Fruit fly (Drosophila melanogaster) whole organism, prepupa: Measurements from ENCODE around the gene Ptpmeg2.

ENCODE experiments used
- CG10631 ChIP-seq: fragments of 200-800 bp; sonication (Bioruptor generic); optimal IDR thresholded peaks from 2 replicates; lab custom pipeline; 2016; ENCODE audit warnings: missing biosample characterization, missing genetic modification characterization
- CG11762 ChIP-seq: fragments of 200-800 bp; sonication (Bioruptor generic); optimal IDR thresholded peaks from 3 replicates; lab custom pipeline; 2016; ENCODE audit warnings: missing biosample characterization, missing genetic modification characterization; ENCODE audit not compliant: insufficient read depth
- CG11902 ChIP-seq: fragments of 200-800 bp; sonication (Bioruptor generic); optimal IDR thresholded peaks from 3 replicates; lab custom pipeline; 2016; ENCODE audit warnings: missing biosample characterization, missing genetic modification characterization
- CG15336 ChIP-seq: fragments of 200-800 bp; sonication (Bioruptor generic); IDR thresholded peaks from 2 replicates; pipeline ENCODE4 v1.3.6; 2022; ENCODE audit warnings: missing biosample characterization, missing genetic modification characterization
- CG16779 ChIP-seq: fragments of 200-800 bp; sonication (Bioruptor generic); optimal IDR thresholded peaks from 3 replicates; lab custom pipeline; 2017; ENCODE audit warnings: missing biosample characterization, mild to moderate bottlenecking, missing genetic modification characterization
- CG32006 ChIP-seq: fragments of 200-800 bp; sonication (Bioruptor generic); optimal IDR thresholded peaks from 3 replicates; lab custom pipeline; 2017; ENCODE audit warnings: missing biosample characterization, mild to moderate bottlenecking, missing genetic modification characterization
- CG34406 ChIP-seq: fragments of 200-800 bp; sonication (Bioruptor generic); optimal IDR thresholded peaks from 3 replicates; lab custom pipeline; 2016; ENCODE audit warnings: missing biosample characterization, missing genetic modification characterization
- CG3919 ChIP-seq: fragments of 200-800 bp; sonication (Bioruptor generic); optimal IDR thresholded peaks from 3 replicates; lab custom pipeline; 2016; ENCODE audit warnings: missing biosample characterization, missing genetic modification characterization
- CG4318 ChIP-seq: fragments of 200-800 bp; sonication (Bioruptor generic); optimal IDR thresholded peaks from 3 replicates; lab custom pipeline; 2017; ENCODE audit warnings: missing biosample characterization, mild to moderate bottlenecking, missing genetic modification characterization
- CG6163 ChIP-seq: fragments of 200-800 bp; sonication (Bioruptor generic); IDR thresholded peaks from 3 replicates; pipeline ENCODE4 v1.3.6; 2022; ENCODE audit warnings: missing biosample characterization, missing genetic modification characterization
- CG6792 ChIP-seq: fragments of 200-800 bp; sonication (Bioruptor generic); optimal IDR thresholded peaks from 3 replicates; lab custom pipeline; 2016; ENCODE audit warnings: missing biosample characterization, missing genetic modification characterization
- CG6808 ChIP-seq: fragments of 200-800 bp; sonication (Bioruptor generic); optimal IDR thresholded peaks from 3 replicates; lab custom pipeline; 2017; ENCODE audit warnings: missing biosample characterization, missing genetic modification characterization, mild to moderate bottlenecking, moderate library complexity, missing genetic modification reagents
- CG6854 ChIP-seq: fragments of 200-800 bp; sonication (Bioruptor generic); optimal IDR thresholded peaks from 2 replicates; lab custom pipeline; 2017; ENCODE audit warnings: missing biosample characterization, mild to moderate bottlenecking, missing genetic modification characterization
- CG7368 ChIP-seq: fragments of 200-800 bp; sonication (Bioruptor generic); optimal IDR thresholded peaks from 3 replicates; lab custom pipeline; 2016; ENCODE audit warnings: missing biosample characterization, missing genetic modification characterization
- CG8119 ChIP-seq: fragments of 200-800 bp; sonication (Bioruptor generic); IDR thresholded peaks from 3 replicates; pipeline ENCODE4 v1.3.6; 2022; ENCODE audit warnings: missing biosample characterization, missing genetic modification characterization
- CG8319 ChIP-seq: fragments of 200-800 bp; sonication (Bioruptor generic); optimal IDR thresholded peaks from 3 replicates; lab custom pipeline; 2016; ENCODE audit warnings: missing biosample characterization, missing genetic modification characterization
- CG8632 ChIP-seq: fragments of 200-800 bp; sonication (Bioruptor generic); optimal IDR thresholded peaks from 3 replicates; lab custom pipeline; 2016; ENCODE audit warnings: missing biosample characterization, missing genetic modification characterization
- Eip75B ChIP-seq: fragments of 200-800 bp; sonication (Bioruptor generic); optimal IDR thresholded peaks from 3 replicates; lab custom pipeline; 2016; ENCODE audit warnings: missing biosample characterization, missing genetic modification characterization
- Ets21C ChIP-seq: fragments of 200-800 bp; sonication (Bioruptor generic); optimal IDR thresholded peaks from 3 replicates; lab custom pipeline; 2016; ENCODE audit warnings: missing biosample characterization, missing genetic modification characterization
- Ets96B ChIP-seq: fragments of 200-800 bp; optimal IDR thresholded peaks from 2 replicates; lab custom pipeline; 2019; ENCODE audit warnings: missing biosample characterization, mild to moderate bottlenecking, missing genetic modification characterization, moderate library complexity
- Gug ChIP-seq: fragments of 200-800 bp; sonication (Bioruptor generic); IDR thresholded peaks from 2 replicates; pipeline ENCODE4 v1.3.6; 2022; ENCODE audit warnings: missing biosample characterization, missing genetic modification characterization
- Hr39 ChIP-seq: fragments of 200-800 bp; sonication (Bioruptor generic); optimal IDR thresholded peaks from 2 replicates; lab custom pipeline; 2016; ENCODE audit warnings: missing biosample characterization, missing genetic modification characterization
- Hr4 ChIP-seq: fragments of 200-800 bp; sonication (Bioruptor generic); optimal IDR thresholded peaks from 3 replicates; lab custom pipeline; 2016; ENCODE audit warnings: missing biosample characterization, missing genetic modification characterization
- Lpt ChIP-seq: fragments of 200-800 bp; sonication (Bioruptor generic); optimal IDR thresholded peaks from 3 replicates; lab custom pipeline; 2016; ENCODE audit warnings: missing biosample characterization, missing genetic modification characterization
- Met ChIP-seq: fragments of 200-800 bp; sonication (Bioruptor generic); optimal IDR thresholded peaks from 3 replicates; lab custom pipeline; 2016; ENCODE audit warnings: missing biosample characterization, missing genetic modification characterization
- OdsH ChIP-seq: fragments of 200-800 bp; sonication (Bioruptor generic); optimal IDR thresholded peaks from 3 replicates; lab custom pipeline; 2016; ENCODE audit warnings: missing biosample characterization, missing genetic modification characterization
- Sox102F ChIP-seq: fragments of 200-800 bp; sonication (Bioruptor generic); optimal IDR thresholded peaks from 2 replicates; lab custom pipeline; 2016; ENCODE audit warnings: missing biosample characterization, mild to moderate bottlenecking, missing genetic modification characterization
- Sox14 ChIP-seq: fragments of 200-800 bp; sonication (Bioruptor generic); optimal IDR thresholded peaks from 3 replicates; lab custom pipeline; 2016; ENCODE audit warnings: missing biosample characterization, missing genetic modification characterization
- Sox15 ChIP-seq: fragments of 200-800 bp; sonication (Bioruptor generic); optimal IDR thresholded peaks from 3 replicates; lab custom pipeline; 2016; ENCODE audit warnings: missing biosample characterization, missing genetic modification characterization
- achi ChIP-seq: fragments of 200-800 bp; sonication (Bioruptor generic); optimal IDR thresholded peaks from 3 replicates; lab custom pipeline; 2016; ENCODE audit warnings: missing biosample characterization, missing genetic modification characterization
- acj6 ChIP-seq: fragments of 200-800 bp; sonication (Bioruptor generic); optimal IDR thresholded peaks from 3 replicates; lab custom pipeline; 2016; ENCODE audit warnings: missing biosample characterization, missing genetic modification characterization
- cyc ChIP-seq: fragments of 200-800 bp; sonication (Bioruptor generic); optimal IDR thresholded peaks from 3 replicates; lab custom pipeline; 2016; ENCODE audit warnings: missing biosample characterization, missing genetic modification characterization
- dsx ChIP-seq: fragments of 200-800 bp; optimal IDR thresholded peaks from 3 replicates; lab custom pipeline; 2019; ENCODE audit warnings: missing biosample characterization, mild to moderate bottlenecking, missing genetic modification characterization, moderate library complexity; ENCODE audit not compliant: poor library complexity, severe bottlenecking
- eg ChIP-seq: fragments of 200-800 bp; sonication (Bioruptor generic); IDR thresholded peaks from 3 replicates; pipeline ENCODE4 v1.3.6; 2022; ENCODE audit warnings: missing biosample characterization, missing genetic modification characterization
- esn ChIP-seq: fragments of 200-800 bp; sonication (Bioruptor generic); optimal IDR thresholded peaks from 2 replicates; lab custom pipeline; 2016; ENCODE audit warnings: missing biosample characterization, mild to moderate bottlenecking, missing genetic modification characterization, moderate library complexity
- fd59A ChIP-seq: fragments of 200-800 bp; sonication (Bioruptor generic); optimal IDR thresholded peaks from 2 replicates; lab custom pipeline; 2017; ENCODE audit warnings: missing biosample characterization, mild to moderate bottlenecking, missing genetic modification characterization, missing genetic modification reagents
- fkh ChIP-seq: fragments of 200-800 bp; sonication (Bioruptor generic); optimal IDR thresholded peaks from 3 replicates; lab custom pipeline; 2017; ENCODE audit warnings: missing biosample characterization, mild to moderate bottlenecking, missing genetic modification characterization, moderate library complexity
- net ChIP-seq: fragments of 200-800 bp; sonication (Bioruptor generic); optimal IDR thresholded peaks from 3 replicates; lab custom pipeline; 2016; ENCODE audit warnings: missing biosample characterization, missing genetic modification characterization
- pdm3 ChIP-seq: fragments of 200-800 bp; sonication (Bioruptor generic); optimal IDR thresholded peaks from 3 replicates; lab custom pipeline; 2016; ENCODE audit warnings: missing biosample characterization, missing genetic modification characterization
- salr ChIP-seq, 2 experiments: fragments of 200-800 bp; sonication (Bioruptor generic); optimal IDR thresholded peaks; 3 replicates each; lab custom pipeline; 2016 to 2018; ENCODE audit warnings: missing biosample characterization in 2 of 2, missing genetic modification characterization in 2 of 2, mild to moderate bottlenecking in 1 of 2
- spab ChIP-seq: fragments of 200-800 bp; sonication (Bioruptor generic); optimal IDR thresholded peaks from 2 replicates; lab custom pipeline; 2017; ENCODE audit warnings: missing biosample characterization, mild to moderate bottlenecking, missing genetic modification characterization, missing genetic modification reagents
- svp ChIP-seq: fragments of 200-800 bp; sonication (Bioruptor generic); peaks from one replicate; lab custom pipeline; 2016; ENCODE audit warnings: missing biosample characterization, missing genetic modification characterization
- topi ChIP-seq: fragments of 200-800 bp; sonication (Bioruptor generic); optimal IDR thresholded peaks from 3 replicates; lab custom pipeline; 2016; ENCODE audit warnings: missing biosample characterization, missing genetic modification characterization

Gene Ptpmeg2

dm6 chrX:9653986-9654688 lies 4.8 kb downstream of the Ptpmeg2 start (continued):
- no peak for TF ChIP-seq Gug (GFP tag; lab: Robert Waterston, UW)
- TF ChIP-seq Hr39 (GFP tag; lab: Kevin White, UChicago): no peak
- peak; percentile 29 for TF ChIP-seq Eip75B (GFP tag; lab: Kevin White, UChicago)
- no peak for TF ChIP-seq svp (GFP tag; lab: Kevin White, UChicago)
- TF ChIP-seq fd59A (GFP tag; lab: Kevin White, UChicago): no peak
- TF ChIP-seq Sox102F (GFP tag; lab: Kevin White, UChicago): no peak
- TF ChIP-seq fkh (GFP tag; lab: Kevin White, UChicago): no peak
- peak; percentile 30 for TF ChIP-seq achi (GFP tag; lab: Kevin White, UChicago)
- peak; percentile 52 for TF ChIP-seq CG6808
- no peak for TF ChIP-seq Met
- no peak for TF ChIP-seq CG8632
- peak; percentile 19 for TF ChIP-seq dsx (GFP tag; lab: Kevin White, UChicago)
- TF ChIP-seq acj6 (GFP tag; lab: Kevin White, UChicago): peak; percentile 21
- no peak for TF ChIP-seq CG8319
- peak; percentile 18 for TF ChIP-seq Sox14 (GFP tag; lab: Kevin White, UChicago)
- no peak for TF ChIP-seq Ets21C (GFP tag; lab: Kevin White, UChicago)
- TF ChIP-seq CG6854 (GFP tag; lab: Kevin White, UChicago): no peak
- no peak for TF ChIP-seq net (GFP tag; lab: Kevin White, UChicago)
- TF ChIP-seq Ets96B (tag; lab: Kevin White, UChicago): peak; percentile 30
- no peak for TF ChIP-seq spab (GFP tag; lab: Kevin White, UChicago)
- no peak for TF ChIP-seq eg (GFP tag; lab: Robert Waterston, UW)
- TF ChIP-seq topi: no peak
- TF ChIP-seq salr (GFP tag; optimal IDR thresholded peaks at IDR 0.05; lab: Kevin White, UChicago): peak in 1 of 2 experiments; percentile 23

DNA sequence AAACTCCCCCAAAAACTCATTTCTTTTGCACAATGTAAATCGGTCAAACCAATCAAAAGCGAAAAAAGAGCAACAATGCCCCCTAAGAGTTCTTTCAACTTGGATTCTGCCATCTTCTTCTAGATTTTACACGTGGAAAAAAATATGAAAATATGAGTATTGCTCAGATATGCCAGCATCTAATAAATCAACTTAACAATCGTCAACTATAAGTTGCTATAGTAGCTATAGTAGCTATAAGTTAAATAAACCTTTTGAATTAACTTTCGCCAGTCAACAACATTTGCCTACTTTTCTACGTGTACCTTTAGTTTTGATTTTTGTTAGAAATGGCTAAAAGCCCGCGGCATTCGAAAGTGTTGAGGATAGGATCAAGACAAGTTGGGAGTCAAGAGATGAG lies 5.7 kb downstream of the Ptpmeg2 start:
- TF ChIP-seq CG10631 (peak; percentile 25), CG4318 (GFP tag; lab: Kevin White, UChicago) (peak; percentile 36), eg (GFP tag; lab: Robert Waterston, UW) (peak; percentile 45; the same call in 1 of the 3 replicates), CG3919 (GFP tag; lab: Kevin White, UChicago) (peak; percentile 6), CG15336 (GFP tag; lab: Robert Waterston, UW) (peak; percentile 48; the same call in 1 of the 2 replicates), dsx (GFP tag; lab: Kevin White, UChicago) (no peak), CG7368 (no peak), CG11902 (GFP tag; lab: Kevin White, UChicago) (no peak), CG8119 (GFP tag; lab: Robert Waterston, UW) (peak; percentile 47; the same call in 2 of the 3 replicates), CG32006 (GFP tag; lab: Kevin White, UChicago) (peak; percentile 53), Hr4 (peak; percentile 66), pdm3 (peak; percentile 13), OdsH (GFP tag; lab: Kevin White, UChicago) (peak; percentile 8), Lpt (GFP tag; lab: Kevin White, UChicago) (no peak), CG6163 (peak; percentile 44; the same call in 1 of the 3 replicates), achi (GFP tag; lab: Kevin White, UChicago) (peak; percentile 30)

DNA sequence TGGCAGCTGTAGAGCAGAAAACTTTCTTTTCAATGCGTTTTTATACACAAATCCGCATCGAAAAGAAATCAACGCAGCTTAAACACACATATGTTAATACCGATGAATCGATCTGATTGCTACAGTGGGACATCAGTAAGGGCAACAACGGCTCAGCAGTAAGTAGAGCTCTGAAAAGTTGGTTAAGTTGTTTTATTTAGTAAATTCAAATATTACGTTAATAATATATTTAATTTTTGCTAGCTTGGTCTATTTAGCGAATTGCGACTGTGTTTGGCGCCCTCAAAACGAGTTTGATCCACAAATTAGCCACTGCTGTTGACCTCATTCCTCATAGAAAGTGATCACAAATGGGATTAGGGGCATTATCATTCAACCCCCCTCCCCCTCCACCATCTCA lies 6.9 kb downstream of the Ptpmeg2 start:
- TF ChIP-seq CG7368 (no peak), CG34406 (GFP tag; lab: Kevin White, UChicago) (peak; percentile 39), CG32006 (GFP tag; lab: Kevin White, UChicago) (peak; percentile 58), CG8632 (peak; percentile 3), CG11902 (GFP tag; lab: Kevin White, UChicago) (peak; percentile 11), net (GFP tag; lab: Kevin White, UChicago) (peak; percentile 41), eg (GFP tag; lab: Robert Waterston, UW) (peak; percentile 54; the same call in 1 of the 3 replicates), Sox15 (GFP tag; lab: Kevin White, UChicago) (peak; percentile 36), Gug (GFP tag; lab: Robert Waterston, UW) (no peak), Met (peak; percentile 16), Eip75B (GFP tag; lab: Kevin White, UChicago) (no peak), esn (GFP tag; lab: Kevin White, UChicago) (peak; percentile 25), CG11762 (no peak), fd59A (GFP tag; lab: Kevin White, UChicago) (peak; percentile 40), Lpt (GFP tag; lab: Kevin White, UChicago) (no peak), OdsH (GFP tag; lab: Kevin White, UChicago) (peak; percentile 45), CG16779 (tag; lab: Kevin White, UChicago) (no peak), cyc (peak; percentile 10), CG10631 (no peak), salr (GFP tag; optimal IDR thresholded peaks at IDR 0.05; lab: Kevin White, UChicago) (no peak), Ets21C (GFP tag; lab: Kevin White, UChicago) (no peak), spab (GFP tag; lab: Kevin White, UChicago) (peak; percentile 4), CG4318 (GFP tag; lab: Kevin White, UChicago) (no peak), CG6792 (GFP tag; lab: Kevin White, UChicago) (peak; percentile 21), CG15336 (GFP tag; lab: Robert Waterston, UW) (peak; percentile 18; the same call in 1 of the 2 replicates), CG6163 (peak; percentile 68), Sox102F (GFP tag; lab: Kevin White, UChicago) (peak; percentile 8)
